Fruit fly (Drosophila melanogaster): Measurements from ENCODE around the gene CG14005.

DNA sequence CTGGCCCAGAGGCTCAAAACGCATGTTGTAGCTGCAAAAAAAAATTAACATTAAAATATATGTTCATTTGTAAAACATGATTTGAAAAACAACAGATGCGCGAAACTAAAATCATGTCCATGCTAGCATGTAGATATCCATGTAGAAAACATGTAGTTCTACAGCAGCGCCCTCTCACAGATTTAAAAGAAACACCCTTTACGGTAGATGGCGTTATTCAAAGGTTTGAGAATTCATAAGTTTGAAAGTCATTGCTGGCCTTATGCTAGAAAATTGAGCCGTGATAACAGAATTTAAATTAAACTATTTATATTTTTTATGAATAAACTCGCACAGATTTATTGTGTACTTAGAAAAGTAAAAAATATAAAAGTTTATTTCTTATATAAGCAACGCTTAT lies 30.6 kb downstream of the CG14005 start:
- TF ChIP-seq CG10348 (GFP tag; IDR thresholded peaks at IDR 0.05) = no peak
- TF ChIP-seq fd96Ca (GFP tag; IDR thresholded peaks at IDR 0.05) = no peak
- TF ChIP-seq D1 (tag; optimal IDR thresholded peaks at IDR 0.05) = peak; percentile 78
- TF ChIP-seq CG34367 (tag; optimal IDR thresholded peaks at IDR 0.05) = no peak
- no peak for TF ChIP-seq Pif1B (GFP tag; optimal IDR thresholded peaks at IDR 0.05)
- no peak for TF ChIP-seq EcR (GFP tag; optimal IDR thresholded peaks at IDR 0.05)
